Worm (Caenorhabditis elegans) whole organism, L1 larva: Measurements from ENCODE around the gene srv-15.

Experiments
- blmp-1 ChIP-seq: fragments of 150-350 bp; optimal IDR thresholded peaks from 2 replicates; lab custom pipeline; 2014; ENCODE audit warnings: missing biosample characterization, missing genetic modification characterization
- dsc-1 ChIP-seq: sonication (generic microtip); optimal IDR thresholded peaks from 2 replicates; lab custom pipeline; 2016; ENCODE audit warnings: mild to moderate bottlenecking, missing genetic modification characterization, missing compliant biosample characterization
- efl-1 ChIP-seq, 4 experiments: fragments of 150-350 bp; optimal IDR thresholded peaks in 3 of 4; peaks in 1 of 4; 1 replicate in 1 of 4; 2 replicates in 3 of 4; lab custom pipeline; 2014; ENCODE audit warnings: missing biosample characterization in 2 of 4, missing genetic modification characterization in 2 of 4, missing genetic modification reagents in 2 of 4
- egl-27 ChIP-seq, 2 experiments: fragments of 150-350 bp in 1 of 2; sonication (generic microtip); optimal IDR thresholded peaks; 3 replicates each; lab custom pipeline; 2017 to 2018; ENCODE audit warnings: missing biosample characterization in 2 of 2, missing genetic modification characterization in 2 of 2, missing genetic modification reagents in 2 of 2
- fos-1 ChIP-seq: fragments of 150-350 bp; optimal IDR thresholded peaks from 2 replicates; lab custom pipeline; 2014; ENCODE audit warnings: missing biosample characterization, missing genetic modification characterization
- irx-1 ChIP-seq: sonication (generic microtip); optimal IDR thresholded peaks from 2 replicates; lab custom pipeline; 2016; ENCODE audit warnings: missing genetic modification characterization, missing compliant biosample characterization
- lin-13 ChIP-seq: fragments of 150-350 bp; optimal IDR thresholded peaks from 2 replicates; lab custom pipeline; 2014; ENCODE audit warnings: missing biosample characterization, missing genetic modification reagents, missing genetic modification characterization
- nhr-28 ChIP-seq: fragments of 150-350 bp; optimal IDR thresholded peaks from 2 replicates; lab custom pipeline; 2014; ENCODE audit warnings: missing biosample characterization, missing genetic modification characterization
- tbx-2 ChIP-seq: sonication (generic microtip); optimal IDR thresholded peaks from 2 replicates; lab custom pipeline; 2016; ENCODE audit warnings: missing genetic modification characterization, missing compliant biosample characterization
- zag-1 ChIP-seq: fragments of 150-350 bp; optimal IDR thresholded peaks from 2 replicates; lab custom pipeline; 2014; ENCODE audit warnings: missing biosample characterization, missing genetic modification characterization

- no peak for TF ChIP-seq efl-1 (optimal IDR thresholded peaks at IDR 0.05; lab: Kevin White, UChicago)
- no peak for TF ChIP-seq efl-1 (GFP tag; optimal IDR thresholded peaks at IDR 0.05 in 1 of 2; lab: Kevin White, UChicago)
- no peak for TF ChIP-seq tbx-2 (tag; lab: Kevin White, UChicago)
- TF ChIP-seq blmp-1 (tag; lab: Kevin White, UChicago): no peak
- TF ChIP-seq egl-27 (tag; optimal IDR thresholded peaks at IDR 0.05; lab: Kevin White, UChicago): no peak
- TF ChIP-seq fos-1 (tag; lab: Kevin White, UChicago): no peak
- TF ChIP-seq zag-1 (tag; lab: Kevin White, UChicago): no peak
- TF ChIP-seq dsc-1 (tag; lab: Kevin White, UChicago): no peak
- no peak for TF ChIP-seq lin-13 (GFP tag; lab: Kevin White, UChicago)
- TF ChIP-seq nhr-28: no peak
- no peak for TF ChIP-seq irx-1
These were observed 44.6 kb downstream of the srv-15 start, which contains the start of gene ifas-3 for ce11 chrIV:15950838-15951581.
